Worm (Caenorhabditis elegans) whole organism, L1 larva: ENCODE results near the gene F02D8.9.

Source experiments
- pag-3 ChIP-seq: sonication (generic microtip); optimal IDR thresholded peaks from 2 replicates; lab custom pipeline; 2017; ENCODE audit warnings: missing genetic modification characterization, mild to moderate bottlenecking, missing compliant biosample characterization, antibody characterized with exemption, borderline replicate concordance; ENCODE audit not compliant: insufficient read depth
- pqm-1 ChIP-seq: sonication (generic microtip); optimal IDR thresholded peaks from 3 replicates; lab custom pipeline; 2017; ENCODE audit warnings: missing biosample characterization, missing genetic modification characterization
- unc-62 ChIP-seq: fragments of 150-350 bp; optimal IDR thresholded peaks from 2 replicates; lab custom pipeline; 2014; ENCODE audit warnings: missing biosample characterization, missing genetic modification reagents, missing genetic modification characterization
- zag-1 ChIP-seq: fragments of 150-350 bp; optimal IDR thresholded peaks from 2 replicates; lab custom pipeline; 2014; ENCODE audit warnings: missing biosample characterization, missing genetic modification characterization

DNA sequence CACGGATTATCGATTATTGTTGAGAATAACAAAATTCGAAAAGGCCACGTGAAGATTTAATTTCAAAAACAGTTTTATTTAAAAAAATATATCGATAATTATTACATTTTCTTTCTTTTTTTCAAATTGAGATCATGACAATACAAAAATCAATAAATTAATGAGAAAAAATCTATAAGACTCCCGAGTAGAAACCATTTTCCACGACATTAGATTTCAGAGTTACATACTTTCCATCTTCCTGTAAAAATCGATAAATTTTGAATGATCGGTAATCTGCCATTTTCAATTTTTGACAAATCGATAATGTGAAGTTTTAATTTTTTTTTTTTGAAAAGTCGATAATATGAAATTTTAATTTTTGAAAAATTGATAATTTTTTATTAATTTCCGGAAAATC is 9.9 kb downstream of the F02D8.9 start, which contains the start of gene C30G7.3:
- TF ChIP-seq pag-3 (tag; lab: Kevin White, UChicago) (no peak), zag-1 (tag; lab: Kevin White, UChicago) (no peak), pqm-1 (tag; lab: Kevin White, UChicago) (no peak), unc-62 (GFP tag; lab: Kevin White, UChicago) (no peak)
